Fruit fly (Drosophila melanogaster) whole organism: ENCODE measurements around the gene Gcn5.

ENCODE experiments used
- CG8478 ChIP-seq: fragments of >200 bp; optimal IDR thresholded peaks from 2 replicates; lab custom pipeline; 2018; ENCODE audit warnings: inconsistent platforms
- Dll ChIP-seq: fragments of >200 bp; optimal IDR thresholded peaks from 2 replicates; lab custom pipeline; 2017
- EcR ChIP-seq, 2 experiments: fragments of >200 bp; optimal IDR thresholded peaks; 2 replicates each; lab custom pipeline; 2017; ENCODE audit warnings: missing biosample characterization in 2 of 2, missing genetic modification characterization in 2 of 2, missing genetic modification reagents in 2 of 2
- pan ChIP-seq: fragments of >200 bp; optimal IDR thresholded peaks from 2 replicates; lab custom pipeline; 2017
- psq ChIP-seq: fragments of >200 bp; optimal IDR thresholded peaks from 2 replicates; lab custom pipeline; 2017
- usp ChIP-seq: fragments of >200 bp; optimal IDR thresholded peaks from 2 replicates; lab custom pipeline; 2017; ENCODE audit warnings: missing biosample characterization, missing genetic modification characterization, mixed read lengths

DNA sequence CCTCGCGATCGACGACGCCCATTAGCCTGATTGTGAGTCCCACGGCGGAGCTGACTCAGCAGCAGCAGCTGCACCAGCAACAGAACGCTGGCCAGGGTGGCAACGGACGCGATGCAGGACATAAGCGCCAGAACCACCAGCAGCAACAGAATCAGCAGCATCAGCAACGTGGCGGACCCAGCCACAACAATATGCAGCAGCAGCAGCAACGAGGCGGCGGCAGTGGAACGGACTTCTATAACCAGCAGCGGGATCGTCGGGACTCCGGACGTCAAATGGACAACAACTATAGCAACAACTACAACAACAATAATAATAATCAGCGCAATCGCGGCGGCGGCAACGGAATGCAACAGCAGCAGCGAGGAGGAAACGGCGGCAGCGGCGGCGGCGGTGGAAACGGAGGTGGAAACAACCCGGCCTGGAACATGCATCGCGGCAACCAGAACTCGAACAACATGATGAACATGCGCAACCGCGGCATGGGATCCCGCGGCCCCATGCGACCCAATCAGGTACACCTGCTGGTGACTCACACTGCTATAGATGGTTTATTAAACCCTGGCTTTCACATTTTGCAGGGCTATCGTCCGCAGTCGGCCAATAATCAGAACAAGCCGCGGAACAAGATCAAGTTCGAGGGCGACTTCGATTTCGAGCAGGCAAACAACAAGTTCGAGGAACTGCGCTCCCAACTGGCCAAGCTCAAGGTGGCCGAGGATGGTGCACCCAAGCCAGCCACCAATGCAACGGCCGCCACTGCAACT lies 6.2 kb downstream of the Gcn5 start:
- no peak for TF ChIP-seq pan (lab: Kevin White, UChicago)
- TF ChIP-seq psq: no peak
- TF ChIP-seq Dll (lab: Kevin White, UChicago): no peak
- TF ChIP-seq usp (GFP tag; lab: Kevin White, UChicago): no peak
- TF ChIP-seq CG8478 (lab: Kevin White, UChicago): no peak
- no peak for TF ChIP-seq EcR (GFP tag; optimal IDR thresholded peaks at IDR 0.05; lab: Kevin White, UChicago)
